Fruit fly (Drosophila melanogaster): ENCODE data around the gene Irp-1A.

- TF ChIP-seq CG13204 (GFP tag; optimal IDR thresholded peaks at IDR 0.05) = no peak
- no peak for TF ChIP-seq gl (tag; optimal IDR thresholded peaks at IDR 0.05)
Observed at dm6 chr3R:22769567-22769966, 45.2 kb upstream of the Irp-1A start, which contains the start of gene CG43092.

Measured in whole organism, pupa.